Worm (Caenorhabditis elegans) whole organism, L3 larva: Measurements from ENCODE around the gene tpst-2.

ENCODE experiments used
- ceh-82 ChIP-seq: fragments of 150-350 bp; optimal IDR thresholded peaks from 2 replicates; lab custom pipeline; 2014; ENCODE audit warnings: missing biosample characterization, missing genetic modification characterization
- unc-62 ChIP-seq: fragments of 150-350 bp; sonication (generic microtip); optimal IDR thresholded peaks from 4 replicates; lab custom pipeline; 2014; ENCODE audit warnings: missing biosample characterization, missing genetic modification reagents, missing genetic modification characterization

ce11 chrIII:778771-779170 is 7.7 kb downstream of the tpst-2 start, which contains the start of gene alh-11:
- TF ChIP-seq ceh-82 (no peak), unc-62 (GFP tag; lab: Kevin White, UChicago) (no peak)
